Worm (Caenorhabditis elegans): ENCODE results near the gene lon-2.

The lon-2 gene

ce11 chrX:4788958-4789357, 40.1 kb upstream of the lon-2 start:
- no peak for TF ChIP-seq nhr-2 (tag; optimal IDR thresholded peaks at IDR 0.05)
- no peak for TF ChIP-seq lin-13 (tag; optimal IDR thresholded peaks at IDR 0.05)
- peak; percentile 81 for TF ChIP-seq cnd-1 (tag; optimal IDR thresholded peaks at IDR 0.05)
- no peak for TF ChIP-seq blmp-1 (tag; optimal IDR thresholded peaks at IDR 0.05)
- no peak for TF ChIP-seq nhr-28 (tag; optimal IDR thresholded peaks at IDR 0.05)
- TF ChIP-seq mep-1 (tag; optimal IDR thresholded peaks at IDR 0.05) = no peak
- TF ChIP-seq unc-120 (tag; optimal IDR thresholded peaks at IDR 0.05; ENCODE audit: poor library complexity, severe bottlenecking) = peak; percentile 21
- TF ChIP-seq ztf-11 (tag; optimal IDR thresholded peaks at IDR 0.05) = no peak
- TF ChIP-seq zip-8 (tag; optimal IDR thresholded peaks at IDR 0.05) = no peak
- TF ChIP-seq unc-39 (tag; optimal IDR thresholded peaks at IDR 0.05) = no peak
- no peak for TF ChIP-seq hlh-1 (tag; optimal IDR thresholded peaks at IDR 0.05)
- peak; percentile 8 for TF ChIP-seq unc-62 (GFP tag; optimal IDR thresholded peaks at IDR 0.05)
- TF ChIP-seq nhr-76 (tag; optimal IDR thresholded peaks at IDR 0.05) = no peak
- TF ChIP-seq snpc-4 (tag; optimal IDR thresholded peaks at IDR 0.05) = no peak
- TF ChIP-seq sptf-1 (tag; optimal IDR thresholded peaks at IDR 0.05) = peak; percentile 72
- TF ChIP-seq elt-1 (tag; optimal IDR thresholded peaks at IDR 0.05; ENCODE audit: borderline replicate concordance, insufficient read depth) = no peak
- TF ChIP-seq nhr-12 (tag; optimal IDR thresholded peaks at IDR 0.05) = no peak
- no peak for TF ChIP-seq bed-3 (GFP tag; optimal IDR thresholded peaks at IDR 0.05)
- TF ChIP-seq ces-1 (GFP tag; optimal IDR thresholded peaks at IDR 0.05) = no peak
- TF ChIP-seq elt-3 (tag; optimal IDR thresholded peaks at IDR 0.05) = no peak
- peak; percentile 45 for TF ChIP-seq mls-2 (tag; optimal IDR thresholded peaks at IDR 0.05)
- TF ChIP-seq pha-4 (tag; optimal IDR thresholded peaks at IDR 0.05) = no peak
- no peak for TF ChIP-seq ceh-39 (tag; optimal IDR thresholded peaks at IDR 0.05)
- TF ChIP-seq mab-5 (tag; optimal IDR thresholded peaks at IDR 0.05) = no peak
- TF ChIP-seq nhr-237 (tag; optimal IDR thresholded peaks at IDR 0.05) = no peak
- no peak for TF ChIP-seq ham-2 (GFP tag; optimal IDR thresholded peaks at IDR 0.05)
- peak; percentile 85 for TF ChIP-seq ceh-83 (GFP tag; optimal IDR thresholded peaks at IDR 0.05)
- no peak for TF ChIP-seq tbx-8 (GFP tag; optimal IDR thresholded peaks at IDR 0.05)
- no peak for TF ChIP-seq lsy-2 (tag; optimal IDR thresholded peaks at IDR 0.05)
- peak; percentile 66 for TF ChIP-seq drap-1 (GFP tag; optimal IDR thresholded peaks at IDR 0.05)
- no peak for TF ChIP-seq lin-32 (GFP tag; optimal IDR thresholded peaks at IDR 0.05)
- TF ChIP-seq sem-2 (GFP tag; optimal IDR thresholded peaks at IDR 0.05) = peak; percentile 74
- peak; percentile 79 for TF ChIP-seq M03D4.4 (tag; optimal IDR thresholded peaks at IDR 0.05)
- TF ChIP-seq flh-1 (GFP tag; optimal IDR thresholded peaks at IDR 0.05) = no peak
- TF ChIP-seq ceh-43 (GFP tag; optimal IDR thresholded peaks at IDR 0.05) = no peak

DNA sequence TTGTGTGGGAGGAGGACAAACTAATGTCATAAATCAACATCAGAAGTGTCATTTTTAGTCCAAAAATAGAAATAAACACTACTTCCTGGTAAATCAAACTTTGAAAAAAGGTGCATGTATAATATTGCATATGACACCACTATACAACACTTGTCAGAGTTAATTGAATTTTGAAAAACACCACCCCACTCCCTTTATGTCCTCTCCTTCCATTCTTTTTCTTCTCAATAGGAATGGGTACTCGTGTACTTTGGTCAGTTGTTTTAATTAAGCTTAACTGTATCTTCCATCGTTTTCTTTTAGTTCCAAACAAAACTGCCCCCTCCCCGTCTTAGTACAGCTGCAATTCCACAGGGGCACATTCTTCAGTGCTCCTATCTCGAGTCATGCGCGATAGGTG, 38.6 kb upstream of the lon-2 start:
- TF ChIP-seq lin-32 (GFP tag; optimal IDR thresholded peaks at IDR 0.05) (no peak), ces-1 (GFP tag; optimal IDR thresholded peaks at IDR 0.05) (peak; percentile 53)

ce11 chrX:4784776-4785175, 35.9 kb upstream of the lon-2 start:
- TF ChIP-seq unc-62 (GFP tag; optimal IDR thresholded peaks at IDR 0.05) (peak; percentile 70), hlh-1 (tag; optimal IDR thresholded peaks at IDR 0.05) (peak; percentile 90), ces-1 (GFP tag; optimal IDR thresholded peaks at IDR 0.05) (no peak), unc-39 (tag; optimal IDR thresholded peaks at IDR 0.05) (no peak), elt-1 (tag; optimal IDR thresholded peaks at IDR 0.05; ENCODE audit: borderline replicate concordance, insufficient read depth) (no peak), nhr-76 (tag; optimal IDR thresholded peaks at IDR 0.05) (no peak), lsy-2 (tag; optimal IDR thresholded peaks at IDR 0.05) (no peak), bed-3 (GFP tag; optimal IDR thresholded peaks at IDR 0.05) (no peak), drap-1 (GFP tag; optimal IDR thresholded peaks at IDR 0.05) (no peak), elt-3 (tag; optimal IDR thresholded peaks at IDR 0.05) (no peak), ztf-11 (tag; optimal IDR thresholded peaks at IDR 0.05) (no peak)

DNA sequence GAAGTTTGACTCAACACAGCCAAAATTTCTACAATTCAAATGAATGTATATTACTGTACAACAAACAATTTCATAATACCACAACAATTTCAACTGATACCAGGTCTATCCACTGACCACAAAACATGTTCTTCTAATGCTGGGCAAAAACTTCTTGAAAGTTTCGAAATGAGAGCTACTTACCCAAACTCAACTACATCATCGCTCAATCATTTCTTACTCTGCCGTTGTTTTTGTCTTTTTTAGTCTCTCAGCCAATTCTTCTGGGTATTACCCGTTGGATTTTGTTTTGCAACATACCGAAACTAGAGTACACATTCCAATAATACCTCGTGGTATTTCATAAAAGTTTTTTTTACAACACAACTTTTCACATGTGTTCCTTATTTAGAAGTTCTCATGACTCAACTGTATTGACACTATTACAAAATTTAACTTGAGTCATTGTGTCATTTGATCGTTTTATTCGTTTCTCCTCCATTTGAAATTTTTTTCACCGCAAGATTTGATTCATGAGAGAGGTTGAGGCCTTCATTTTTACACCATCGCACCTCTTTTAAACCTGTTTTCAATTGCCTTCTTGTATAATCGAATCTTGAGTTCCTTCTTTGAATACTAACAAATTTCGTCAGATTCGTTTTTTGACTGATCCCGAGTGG, 34.4 kb upstream of the lon-2 start, which contains the start of gene F43C9.2:
F43C9.2 (plus strand) TSS at position 497 of the 659 bp plus-strand sequence.
- no peak for TF ChIP-seq sptf-1 (tag; optimal IDR thresholded peaks at IDR 0.05)
- TF ChIP-seq tbx-8 (GFP tag; optimal IDR thresholded peaks at IDR 0.05) = no peak
- no peak for TF ChIP-seq M03D4.4 (tag; optimal IDR thresholded peaks at IDR 0.05)
- TF ChIP-seq snpc-4 (tag; optimal IDR thresholded peaks at IDR 0.05) = no peak
- no peak for TF ChIP-seq blmp-1 (tag; optimal IDR thresholded peaks at IDR 0.05)
- TF ChIP-seq mab-5 (tag; optimal IDR thresholded peaks at IDR 0.05) = no peak
- no peak for TF ChIP-seq ceh-43 (GFP tag; optimal IDR thresholded peaks at IDR 0.05)
- no peak for TF ChIP-seq nhr-28 (tag; optimal IDR thresholded peaks at IDR 0.05)
- TF ChIP-seq lsy-2 (tag; optimal IDR thresholded peaks at IDR 0.05) = no peak
- TF ChIP-seq bed-3 (GFP tag; optimal IDR thresholded peaks at IDR 0.05) = no peak
- TF ChIP-seq zip-8 (tag; optimal IDR thresholded peaks at IDR 0.05) = no peak
- TF ChIP-seq nhr-2 (tag; optimal IDR thresholded peaks at IDR 0.05) = no peak
- no peak for TF ChIP-seq lin-13 (tag; optimal IDR thresholded peaks at IDR 0.05)
- no peak for TF ChIP-seq elt-1 (tag; optimal IDR thresholded peaks at IDR 0.05; ENCODE audit: borderline replicate concordance, insufficient read depth)

Data from whole organism, mixed stage, embryonic.